Worm (Caenorhabditis elegans) whole organism, L1 larva: Measurements from ENCODE around the gene pho-5.

Experiments used
- C16A3.4 ChIP-seq: fragments of 150-350 bp; optimal IDR thresholded peaks from 2 replicates; lab custom pipeline; 2014; ENCODE audit warnings: missing biosample characterization, missing genetic modification characterization
- C34B4.2 ChIP-seq: sonication (generic microtip); optimal IDR thresholded peaks from 2 replicates; lab custom pipeline; 2017; ENCODE audit warnings: mild to moderate bottlenecking, missing genetic modification characterization, missing compliant biosample characterization
- F16B12.6 ChIP-seq: fragments of 150-350 bp; optimal IDR thresholded peaks from 2 replicates; lab custom pipeline; 2014; ENCODE audit warnings: missing biosample characterization, missing genetic modification characterization
- alr-1 ChIP-seq: fragments of 200-800 bp; sonication (Bioruptor generic); optimal IDR thresholded peaks from 2 replicates; lab custom pipeline; 2018; ENCODE audit warnings: borderline replicate concordance, mild to moderate bottlenecking, missing genetic modification characterization, missing compliant biosample characterization
- ceh-63 ChIP-seq: fragments of 200-800 bp; sonication (Bioruptor generic); optimal IDR thresholded peaks from 2 replicates; lab custom pipeline; 2018; ENCODE audit warnings: mild to moderate bottlenecking, missing genetic modification characterization, missing compliant biosample characterization
- ceh-8 ChIP-seq: fragments of 200-800 bp; sonication (Bioruptor generic); optimal IDR thresholded peaks from 2 replicates; lab custom pipeline; 2018; ENCODE audit warnings: mild to moderate bottlenecking, missing genetic modification characterization, moderate library complexity, missing compliant biosample characterization
- ceh-82 ChIP-seq, 3 experiments: fragments of 150-350 bp in 1 of 3; sonication (generic microtip) in 2 of 3; optimal IDR thresholded peaks; 2 replicates each; lab custom pipeline; 2014 to 2017; ENCODE audit warnings: missing biosample characterization in 3 of 3, missing genetic modification characterization in 3 of 3
- ces-1 ChIP-seq: fragments of 150-350 bp; optimal IDR thresholded peaks from 2 replicates; lab custom pipeline; 2014; ENCODE audit warnings: missing biosample characterization, missing genetic modification reagents, missing genetic modification characterization
- dsc-1 ChIP-seq: sonication (generic microtip); optimal IDR thresholded peaks from 2 replicates; lab custom pipeline; 2016; ENCODE audit warnings: mild to moderate bottlenecking, missing genetic modification characterization, missing compliant biosample characterization
- efl-1 ChIP-seq, 4 experiments: fragments of 150-350 bp; optimal IDR thresholded peaks in 3 of 4; peaks in 1 of 4; 1 replicate in 1 of 4; 2 replicates in 3 of 4; lab custom pipeline; 2014; ENCODE audit warnings: missing biosample characterization in 2 of 4, missing genetic modification characterization in 2 of 4, missing genetic modification reagents in 2 of 4
- elt-3 ChIP-seq, 6 experiments: fragments of 150-350 bp in 1 of 6; sonication (generic microtip); optimal IDR thresholded peaks; 2 replicates each; lab custom pipeline; 2017 to 2018; ENCODE audit warnings: missing biosample characterization in 6 of 6, missing genetic modification characterization in 6 of 6, inconsistent platforms in 1 of 6
- fkh-10 ChIP-seq: sonication (generic microtip); optimal IDR thresholded peaks from 2 replicates; lab custom pipeline; 2017; ENCODE audit warnings: missing biosample characterization, missing genetic modification reagents, missing genetic modification characterization
- fkh-8 ChIP-seq: sonication (generic microtip); optimal IDR thresholded peaks from 2 replicates; lab custom pipeline; 2016; ENCODE audit warnings: mild to moderate bottlenecking, missing genetic modification characterization, missing compliant biosample characterization
- fos-1 ChIP-seq: fragments of 150-350 bp; optimal IDR thresholded peaks from 2 replicates; lab custom pipeline; 2014; ENCODE audit warnings: missing biosample characterization, missing genetic modification characterization
- grh-1 ChIP-seq: fragments of 200-800 bp; sonication (Bioruptor generic); IDR thresholded peaks from 2 replicates; pipeline ENCODE4 v1.3.6; 2022; ENCODE audit warnings: missing genetic modification reagents, missing genetic modification characterization, missing compliant biosample characterization
- hlh-17 ChIP-seq: fragments of 200-800 bp; sonication (Bioruptor generic); optimal IDR thresholded peaks from 2 replicates; lab custom pipeline; 2018; ENCODE audit warnings: missing genetic modification characterization, mild to moderate bottlenecking, missing compliant biosample characterization, moderate library complexity, borderline replicate concordance
- hpl-2 ChIP-seq: fragments of 150-350 bp; optimal IDR thresholded peaks from 2 replicates; lab custom pipeline; 2014; ENCODE audit warnings: missing biosample characterization, missing genetic modification reagents, missing genetic modification characterization
- jun-1 ChIP-seq: fragments of 150-350 bp; optimal IDR thresholded peaks from 2 replicates; lab custom pipeline; 2014; ENCODE audit warnings: missing biosample characterization, missing genetic modification reagents, missing genetic modification characterization
- lin-13 ChIP-seq: fragments of 150-350 bp; optimal IDR thresholded peaks from 2 replicates; lab custom pipeline; 2014; ENCODE audit warnings: missing biosample characterization, missing genetic modification reagents, missing genetic modification characterization
- lin-14 ChIP-seq: fragments of 200-800 bp; sonication (Bioruptor generic); optimal IDR thresholded peaks from 2 replicates; lab custom pipeline; 2018; ENCODE audit warnings: mild to moderate bottlenecking, missing genetic modification characterization, moderate library complexity, missing compliant biosample characterization
- lin-39 ChIP-seq: fragments of 150-350 bp; optimal IDR thresholded peaks from 2 replicates; lab custom pipeline; 2014; ENCODE audit warnings: missing biosample characterization, missing genetic modification reagents, missing genetic modification characterization
- lir-3 ChIP-seq: sonication (generic microtip); optimal IDR thresholded peaks from 2 replicates; lab custom pipeline; 2016; ENCODE audit warnings: mild to moderate bottlenecking, missing genetic modification characterization, moderate library complexity, missing compliant biosample characterization; ENCODE audit not compliant: poor library complexity
- mab-9 ChIP-seq: fragments of 200-800 bp; sonication (Bioruptor generic); IDR thresholded peaks from 2 replicates; pipeline ENCODE4 v1.3.6; 2022; ENCODE audit warnings: missing genetic modification reagents, missing genetic modification characterization, missing compliant biosample characterization
- mep-1 ChIP-seq: fragments of 150-350 bp; optimal IDR thresholded peaks from 2 replicates; lab custom pipeline; 2014; ENCODE audit warnings: missing biosample characterization, missing genetic modification characterization
- nhr-12 ChIP-seq: sonication (generic microtip); optimal IDR thresholded peaks from 2 replicates; lab custom pipeline; 2017; ENCODE audit warnings: missing biosample characterization, missing genetic modification characterization
- nhr-237 ChIP-seq: fragments of 150-350 bp; optimal IDR thresholded peaks from 2 replicates; lab custom pipeline; 2014; ENCODE audit warnings: missing biosample characterization, missing genetic modification characterization
- nhr-85 ChIP-seq: sonication (generic microtip); peaks from one replicate; lab custom pipeline; 2016; ENCODE audit warnings: missing genetic modification characterization, inconsistent platforms, missing compliant biosample characterization
- pax-3 ChIP-seq: fragments of 200-800 bp; sonication (Bioruptor generic); optimal IDR thresholded peaks from 2 replicates; lab custom pipeline; 2018; ENCODE audit warnings: mild to moderate bottlenecking, missing genetic modification characterization, moderate library complexity, missing compliant biosample characterization
- rnt-1 ChIP-seq: sonication (generic microtip); optimal IDR thresholded peaks from 2 replicates; lab custom pipeline; 2016; ENCODE audit warnings: mild to moderate bottlenecking, missing genetic modification characterization, moderate library complexity, missing compliant biosample characterization
- skn-1 ChIP-seq: fragments of 150-350 bp; optimal IDR thresholded peaks from 2 replicates; lab custom pipeline; 2014; ENCODE audit warnings: missing biosample characterization, missing genetic modification characterization
- snpc-4 ChIP-seq: fragments of 150-350 bp; optimal IDR thresholded peaks from 2 replicates; lab custom pipeline; 2014; ENCODE audit warnings: missing biosample characterization, missing genetic modification characterization
- sptf-1 ChIP-seq: fragments of 150-350 bp; optimal IDR thresholded peaks from 2 replicates; lab custom pipeline; 2014; ENCODE audit warnings: missing biosample characterization, missing genetic modification characterization
- sup-37 ChIP-seq: fragments of 200-800 bp; sonication (Bioruptor generic); optimal IDR thresholded peaks from 2 replicates; lab custom pipeline; 2018; ENCODE audit warnings: mild to moderate bottlenecking, missing genetic modification characterization, missing compliant biosample characterization
- swsn-7 ChIP-seq: sonication (generic microtip); optimal IDR thresholded peaks from 2 replicates; lab custom pipeline; 2016; ENCODE audit warnings: missing genetic modification characterization, missing compliant biosample characterization
- tbx-2 ChIP-seq: sonication (generic microtip); optimal IDR thresholded peaks from 2 replicates; lab custom pipeline; 2016; ENCODE audit warnings: missing genetic modification characterization, missing compliant biosample characterization
- tlp-1 ChIP-seq: fragments of 150-350 bp; optimal IDR thresholded peaks from 2 replicates; lab custom pipeline; 2014; ENCODE audit warnings: missing biosample characterization, missing genetic modification characterization
- unc-130 ChIP-seq: fragments of 150-350 bp; optimal IDR thresholded peaks from 2 replicates; lab custom pipeline; 2017; ENCODE audit warnings: missing biosample characterization, missing genetic modification characterization, inconsistent platforms
- unc-30 ChIP-seq: sonication (generic microtip); optimal IDR thresholded peaks from 2 replicates; lab custom pipeline; 2017; ENCODE audit warnings: missing biosample characterization, missing genetic modification characterization
- unc-62 ChIP-seq: fragments of 150-350 bp; optimal IDR thresholded peaks from 2 replicates; lab custom pipeline; 2014; ENCODE audit warnings: missing biosample characterization, missing genetic modification reagents, missing genetic modification characterization
- unc-86 ChIP-seq: sonication (generic microtip); optimal IDR thresholded peaks from 2 replicates; lab custom pipeline; 2016; ENCODE audit warnings: missing genetic modification characterization, missing compliant biosample characterization
- unc-98 ChIP-seq: fragments of 200-800 bp; sonication (Bioruptor generic); IDR thresholded peaks from 2 replicates; pipeline ENCODE4 v1.3.6; 2022; ENCODE audit warnings: missing genetic modification characterization, missing compliant biosample characterization

Gene pho-5

ce11 chrIII:7271083-7271482, 14.6 kb downstream of the pho-5 start (continued):
- TF ChIP-seq nhr-12 (tag; lab: Kevin White, UChicago): no peak
- no peak for TF ChIP-seq sptf-1 (tag; lab: Kevin White, UChicago)
- TF ChIP-seq elt-3 (tag; optimal IDR thresholded peaks at IDR 0.05; lab: Kevin White, UChicago): peak in 1 of 6 experiments; percentile 53
- no peak for TF ChIP-seq fos-1 (tag; lab: Kevin White, UChicago)
- TF ChIP-seq mab-9: no peak
- no peak for TF ChIP-seq jun-1 (tag; lab: Kevin White, UChicago)
- no peak for TF ChIP-seq lin-39 (tag; lab: Kevin White, UChicago)
- TF ChIP-seq unc-98 (GFP tag; lab: Robert Waterston, UW): no peak

ce11 chrIII:7263028-7263427, 22.7 kb downstream of the pho-5 start:
- TF ChIP-seq ceh-8 (no peak), efl-1 (optimal IDR thresholded peaks at IDR 0.05; lab: Kevin White, UChicago) (no peak), efl-1 (GFP tag; optimal IDR thresholded peaks at IDR 0.05 in 1 of 2; lab: Kevin White, UChicago) (no peak), unc-62 (GFP tag; lab: Kevin White, UChicago) (no peak), nhr-237 (tag; lab: Kevin White, UChicago) (no peak), fkh-10 (no peak), mep-1 (no peak), ces-1 (no peak), snpc-4 (tag; lab: Kevin White, UChicago) (no peak), lin-13 (no peak), unc-86 (tag; lab: Kevin White, UChicago) (no peak), dsc-1 (tag; lab: Kevin White, UChicago) (no peak), swsn-7 (tag; lab: Kevin White, UChicago) (no peak), skn-1 (tag; lab: Kevin White, UChicago) (no peak), nhr-85 (tag; lab: Kevin White, UChicago) (no peak), hpl-2 (GFP tag; lab: Kevin White, UChicago) (no peak), mab-9 (no peak), unc-130 (no peak), unc-98 (GFP tag; lab: Robert Waterston, UW) (no peak)

- TF ChIP-seq lin-14 (peak; percentile 34), ceh-63 (GFP tag; lab: Kevin White, UChicago) (no peak), tlp-1 (tag; lab: Kevin White, UChicago) (no peak), tbx-2 (tag; lab: Kevin White, UChicago) (no peak), fkh-10 (peak; percentile 50), lir-3 (tag; lab: Kevin White, UChicago) (no peak), pax-3 (no peak), F16B12.6 (tag; lab: Kevin White, UChicago) (no peak), unc-30 (tag; lab: Kevin White, UChicago) (no peak)
Measured at ce11 chrIII:7262592-7262991, 23.1 kb downstream of the pho-5 start.

ce11 chrIII:7258931-7259330, 26.8 kb downstream of the pho-5 start, which contains the start of gene B0361.4:
Gene B0361.4, plus strand, starts transcription at chrIII:7258991.
- TF ChIP-seq fkh-8 (tag; lab: Kevin White, UChicago): no peak
- peak; percentile 18 for TF ChIP-seq lin-14
- peak; percentile 88 for TF ChIP-seq fkh-10
- TF ChIP-seq tlp-1 (tag; lab: Kevin White, UChicago): no peak
- TF ChIP-seq grh-1 (GFP tag; lab: Robert Waterston, UW): no peak
- TF ChIP-seq, all 84 proteins: peak for 2

DNA sequence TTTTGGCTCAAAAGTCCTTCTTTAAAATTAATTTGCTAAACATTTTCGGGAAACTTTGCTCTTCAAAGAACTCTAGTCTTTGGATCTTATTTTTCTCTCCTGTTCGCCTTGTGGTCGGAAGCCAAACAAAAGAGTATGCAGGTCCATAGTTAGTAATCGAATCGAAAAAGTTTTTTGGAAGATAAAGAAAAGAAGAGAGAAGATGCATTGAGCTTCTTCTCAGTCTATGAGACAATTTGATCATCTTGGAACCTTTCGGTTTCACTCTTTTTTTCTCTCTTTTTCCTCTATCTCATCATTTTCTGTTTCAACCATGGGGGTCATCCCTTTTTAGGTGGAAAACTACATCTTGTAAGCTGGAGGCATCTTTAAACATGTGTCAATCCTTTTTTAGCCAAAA, 32.0 kb downstream of the pho-5 start:
- TF ChIP-seq fkh-10 (peak; percentile 78), alr-1 (no peak), C34B4.2 (tag; lab: Kevin White, UChicago) (no peak), hlh-17 (GFP tag; lab: Kevin White, UChicago) (no peak), sptf-1 (tag; lab: Kevin White, UChicago) (no peak), hpl-2 (GFP tag; lab: Kevin White, UChicago) (no peak), nhr-85 (tag; lab: Kevin White, UChicago) (no peak), ces-1 (peak; percentile 82), pax-3 (no peak), swsn-7 (tag; lab: Kevin White, UChicago) (no peak), rnt-1 (tag; lab: Kevin White, UChicago) (no peak), sup-37 (no peak), ceh-82 (tag; optimal IDR thresholded peaks at IDR 0.05; lab: Kevin White, UChicago) (no peak), lin-14 (peak; percentile 72), grh-1 (GFP tag; lab: Robert Waterston, UW) (no peak), C16A3.4 (no peak)
